Worm (Caenorhabditis elegans): ENCODE measurements around the gene C25F9.5.

The C25F9.5 gene

ce11 chrV:19410663-19411062 is at the start of gene C25F9.5:
Gene C25F9.5, minus strand, starts transcription at chrV:19410857.
- no peak for TF ChIP-seq unc-62 (GFP tag; optimal IDR thresholded peaks at IDR 0.05)

DNA sequence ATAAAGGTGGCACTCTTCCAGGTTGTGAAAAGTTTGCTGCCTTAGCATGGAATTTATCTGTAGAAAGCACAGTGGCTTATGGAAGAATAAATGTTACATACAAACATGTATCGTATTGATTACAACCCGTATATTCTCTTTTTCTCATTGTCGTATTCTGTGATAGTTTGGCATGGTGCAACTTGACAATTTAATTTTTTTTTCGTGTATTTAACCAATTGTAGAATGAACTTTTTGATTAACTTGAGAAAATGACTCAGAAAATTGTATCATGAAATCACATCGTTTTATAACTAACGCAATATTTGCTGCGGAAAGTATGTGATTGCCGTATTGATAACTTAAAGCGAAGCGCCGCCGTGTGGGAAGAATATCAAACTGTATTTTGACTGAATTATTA is 46.5 kb upstream of the C25F9.5 start, which contains the start of gene Y43F8B.24:
TSS of gene Y43F8B.24 (plus strand) at position 301 of the 400 bp plus-strand sequence.
- TF ChIP-seq unc-62 (GFP tag; optimal IDR thresholded peaks at IDR 0.05) = no peak

ce11 chrV:19455650-19456049 is 45.0 kb upstream of the C25F9.5 start, which contains the start of the genes Y43F8B.13 and Y43F8B.14:
Gene Y43F8B.13, plus strand, starts transcription at chrV:19455950.
Gene Y43F8B.14, minus strand, starts transcription at chrV:19455971.
- no peak for TF ChIP-seq unc-62 (GFP tag; optimal IDR thresholded peaks at IDR 0.05)

ce11 chrV:19449544-19449943 is 38.9 kb upstream of the C25F9.5 start, which contains the start of gene M04C3.5:
Gene M04C3.5, plus strand, starts transcription at chrV:19449733.
- TF ChIP-seq unc-62 (GFP tag; optimal IDR thresholded peaks at IDR 0.05) = no peak

DNA sequence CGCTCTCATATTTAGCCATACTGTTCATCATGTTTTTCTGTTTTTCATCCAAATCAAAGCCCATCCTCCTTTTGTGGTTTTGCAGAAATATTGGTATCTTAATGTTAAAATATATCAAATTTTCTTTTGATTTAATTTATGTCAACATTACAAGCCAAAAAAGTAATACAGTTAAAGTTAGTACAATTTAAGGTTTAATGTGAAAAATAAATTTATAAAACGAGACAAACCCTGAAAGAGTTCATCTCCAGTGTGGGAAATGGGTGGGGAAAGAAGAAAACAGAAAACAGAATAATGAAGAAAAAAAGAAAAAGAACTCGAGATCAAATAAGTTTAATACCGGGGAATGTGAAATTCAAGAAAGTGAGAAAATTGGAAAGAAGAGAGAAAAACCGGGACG is 38.1 kb upstream of the C25F9.5 start, which contains the start of gene M04C3.2:
TSS of gene M04C3.2 (minus strand) at position 101 of the 400 bp plus-strand sequence.
- no peak for TF ChIP-seq unc-62 (GFP tag; optimal IDR thresholded peaks at IDR 0.05)

DNA sequence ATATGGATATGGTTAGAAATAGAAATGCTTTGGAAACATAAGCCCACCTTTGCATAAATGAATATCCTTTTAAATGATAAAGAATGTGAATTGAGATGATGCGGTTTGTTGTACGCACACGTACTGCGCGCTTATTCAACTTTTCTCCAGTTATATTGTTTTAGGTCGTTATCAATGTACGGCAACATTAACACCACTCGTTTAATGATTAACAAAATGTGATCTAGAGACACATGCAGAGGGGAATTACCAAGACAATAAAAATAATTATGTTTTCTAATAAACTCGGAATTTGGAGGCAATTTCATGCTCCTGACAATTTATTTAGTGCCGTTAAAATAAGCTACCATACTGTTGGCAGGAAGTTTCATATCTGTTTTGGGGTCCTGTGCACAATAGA is 34.8 kb upstream of the C25F9.5 start, which contains the start of gene M04C3.1:
TSS of gene M04C3.1 (minus strand) at position 164 of the 400 bp plus-strand sequence.
- TF ChIP-seq unc-62 (GFP tag; optimal IDR thresholded peaks at IDR 0.05) = no peak

DNA sequence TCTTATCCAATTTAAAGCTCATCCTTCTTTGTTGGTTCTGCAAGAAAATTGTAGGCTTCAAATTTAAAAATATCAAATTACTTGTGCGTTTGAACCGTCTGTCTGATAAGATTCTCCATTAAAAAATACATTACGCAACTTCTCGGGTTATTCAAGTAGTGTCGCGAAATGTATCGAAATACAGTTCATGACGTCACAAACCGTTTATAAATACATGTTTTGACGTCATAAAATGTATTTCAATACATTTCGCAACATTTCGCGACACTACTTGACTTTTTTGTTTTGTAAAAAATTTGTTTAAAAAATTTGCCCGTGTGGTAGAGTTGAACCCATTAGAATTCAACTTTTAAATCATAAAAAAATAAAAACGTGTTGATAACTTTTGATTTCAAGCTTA is 32.9 kb upstream of the C25F9.5 start:
- TF ChIP-seq unc-62 (GFP tag; optimal IDR thresholded peaks at IDR 0.05) = no peak

ce11 chrV:19436307-19436706 is 25.6 kb upstream of the C25F9.5 start, which contains the start of gene C25F9.14:
Gene C25F9.14, plus strand, starts transcription at chrV:19436484.
- no peak for TF ChIP-seq unc-62 (GFP tag; optimal IDR thresholded peaks at IDR 0.05)

DNA sequence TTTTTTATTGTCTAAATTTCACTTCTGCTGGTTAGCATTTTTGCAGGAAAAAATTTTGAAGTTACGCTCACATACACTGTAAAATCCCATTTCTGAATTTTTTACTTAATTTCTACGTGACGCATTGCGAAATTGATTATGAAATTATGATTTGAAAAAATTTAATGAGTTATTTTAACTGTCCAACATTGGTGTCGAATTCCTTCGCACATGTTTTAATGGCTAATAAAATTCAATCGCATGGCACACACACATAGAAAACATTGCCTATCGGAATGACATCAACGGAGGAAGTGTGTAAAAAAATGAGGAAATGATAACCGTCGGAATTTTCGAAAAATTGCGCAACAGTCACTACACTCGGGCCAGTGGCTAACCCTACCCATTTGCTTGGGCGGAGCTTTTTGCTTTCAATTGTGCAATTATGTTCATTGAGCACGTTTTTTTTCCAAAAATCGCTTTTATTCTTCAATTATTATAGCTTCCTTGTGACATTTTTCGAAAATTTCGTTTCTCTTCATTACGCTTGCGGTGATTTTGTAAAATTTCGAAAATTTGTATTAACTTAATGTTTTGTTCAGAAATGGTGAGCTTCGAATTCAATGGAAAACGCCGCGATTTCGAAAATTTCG is 23.3 kb upstream of the C25F9.5 start, which contains the start of gene C25F9.16:
TSS of gene C25F9.16 (plus strand) at position 582 of the 632 bp plus-strand sequence.
- no peak for TF ChIP-seq unc-62 (GFP tag; optimal IDR thresholded peaks at IDR 0.05)

ce11 chrV:19432972-19433371 is 22.3 kb upstream of the C25F9.5 start, which contains the start of gene C25F9.11:
Gene C25F9.11, minus strand, starts transcription at chrV:19433072.
- TF ChIP-seq unc-62 (GFP tag; optimal IDR thresholded peaks at IDR 0.05) = no peak

- TF ChIP-seq unc-62 (GFP tag; optimal IDR thresholded peaks at IDR 0.05) = no peak
Measured at ce11 chrV:19432030-19432429, 21.4 kb upstream of the C25F9.5 start.

- TF ChIP-seq unc-62 (GFP tag; optimal IDR thresholded peaks at IDR 0.05) = no peak
Measured at ce11 chrV:19431036-19431435, 20.4 kb upstream of the C25F9.5 start, which contains the start of gene srw-85. Gene srw-85, minus strand, starts transcription at chrV:19431136.

ce11 chrV:19430351-19430913 is 19.8 kb upstream of the C25F9.5 start:
- TF ChIP-seq unc-62 (GFP tag; optimal IDR thresholded peaks at IDR 0.05) = no peak

- TF ChIP-seq unc-62 (GFP tag; optimal IDR thresholded peaks at IDR 0.05) = no peak
Measured at ce11 chrV:19429605-19430004, 18.9 kb upstream of the C25F9.5 start.

ce11 chrV:19428936-19429335 is 18.3 kb upstream of the C25F9.5 start:
- TF ChIP-seq unc-62 (GFP tag; optimal IDR thresholded peaks at IDR 0.05) = no peak

DNA sequence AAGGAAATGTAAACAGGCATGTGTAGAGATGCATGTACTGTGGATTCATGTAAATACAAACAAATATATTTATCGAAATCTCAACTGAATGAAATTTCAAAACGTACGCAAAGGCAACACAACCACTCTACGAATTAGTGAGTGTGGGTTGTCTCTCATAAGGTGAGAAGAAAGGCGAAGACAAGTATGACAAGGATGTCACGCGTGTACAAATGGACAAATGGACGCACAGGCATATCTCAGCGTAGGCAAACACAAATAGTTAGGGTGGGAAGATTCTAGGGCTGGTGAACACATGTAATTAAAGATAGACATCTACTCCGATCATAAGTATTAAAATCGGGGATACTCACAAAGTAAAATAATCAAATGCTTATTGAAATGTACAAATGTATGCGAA is 17.4 kb upstream of the C25F9.5 start:
- TF ChIP-seq unc-62 (GFP tag; optimal IDR thresholded peaks at IDR 0.05) = no peak

DNA sequence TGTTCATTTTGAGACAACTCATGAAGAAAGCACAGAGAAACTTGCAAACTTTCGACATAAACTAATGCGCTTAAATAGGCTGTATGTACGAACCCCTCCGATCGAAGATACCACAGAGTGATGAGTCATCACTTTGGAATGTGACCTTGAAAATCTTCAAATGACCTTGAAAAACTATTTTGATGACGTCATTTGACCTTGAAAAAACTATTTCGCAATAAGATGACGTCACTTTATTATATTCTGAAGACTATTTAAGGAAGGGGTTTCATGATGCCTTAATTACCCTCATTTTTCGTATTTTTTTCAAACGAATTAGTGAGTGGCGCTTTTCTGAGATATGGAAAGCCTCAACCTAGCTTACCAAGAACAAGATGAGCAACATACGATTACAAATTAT is 10.5 kb upstream of the C25F9.5 start, which contains the start of gene C25F9.2:
TSS of gene C25F9.2 (plus strand) at position 341 of the 400 bp plus-strand sequence.
- TF ChIP-seq unc-62 (GFP tag; optimal IDR thresholded peaks at IDR 0.05) = no peak
